Fruit fly (Drosophila melanogaster) whole organism, prepupa: ENCODE data around the gene CG18666.

ENCODE experiments used
- Blimp-1 ChIP-seq: fragments of 200-800 bp; sonication (Bioruptor generic); optimal IDR thresholded peaks from 3 replicates; lab custom pipeline; 2017; ENCODE audit warnings: missing biosample characterization, missing genetic modification characterization, mild to moderate bottlenecking, moderate library complexity, missing genetic modification reagents
- CG10631 ChIP-seq: fragments of 200-800 bp; sonication (Bioruptor generic); optimal IDR thresholded peaks from 2 replicates; lab custom pipeline; 2016; ENCODE audit warnings: missing biosample characterization, missing genetic modification characterization
- CG10669 ChIP-seq: fragments of 200-800 bp; sonication (Bioruptor generic); optimal IDR thresholded peaks from 3 replicates; lab custom pipeline; 2018; ENCODE audit warnings: missing biosample characterization, mild to moderate bottlenecking, missing genetic modification characterization, moderate library complexity
- CG11294 ChIP-seq: fragments of 200-800 bp; sonication (Bioruptor generic); IDR thresholded peaks from 2 replicates; pipeline ENCODE4 v1.3.6; 2022; ENCODE audit warnings: missing biosample characterization, missing genetic modification characterization
- CG11762 ChIP-seq: fragments of 200-800 bp; sonication (Bioruptor generic); optimal IDR thresholded peaks from 3 replicates; lab custom pipeline; 2016; ENCODE audit warnings: missing biosample characterization, missing genetic modification characterization; ENCODE audit not compliant: insufficient read depth
- CG11902 ChIP-seq: fragments of 200-800 bp; sonication (Bioruptor generic); optimal IDR thresholded peaks from 3 replicates; lab custom pipeline; 2016; ENCODE audit warnings: missing biosample characterization, missing genetic modification characterization
- CG15336 ChIP-seq: fragments of 200-800 bp; sonication (Bioruptor generic); IDR thresholded peaks from 2 replicates; pipeline ENCODE4 v1.3.6; 2022; ENCODE audit warnings: missing biosample characterization, missing genetic modification characterization
- CG1621 ChIP-seq: fragments of 200-800 bp; sonication (Bioruptor generic); optimal IDR thresholded peaks from 3 replicates; lab custom pipeline; 2018; ENCODE audit warnings: missing biosample characterization, mild to moderate bottlenecking, missing genetic modification characterization
- CG3032 ChIP-seq: fragments of 200-800 bp; optimal IDR thresholded peaks from 2 replicates; lab custom pipeline; 2019; ENCODE audit warnings: missing biosample characterization, mild to moderate bottlenecking, missing genetic modification characterization, moderate library complexity
- CG31627 ChIP-seq: fragments of 200-800 bp; sonication (Bioruptor generic); optimal IDR thresholded peaks from 3 replicates; lab custom pipeline; 2016; ENCODE audit warnings: missing biosample characterization, missing genetic modification characterization
- CG32006 ChIP-seq: fragments of 200-800 bp; sonication (Bioruptor generic); optimal IDR thresholded peaks from 3 replicates; lab custom pipeline; 2017; ENCODE audit warnings: missing biosample characterization, mild to moderate bottlenecking, missing genetic modification characterization
- CG34406 ChIP-seq: fragments of 200-800 bp; sonication (Bioruptor generic); optimal IDR thresholded peaks from 3 replicates; lab custom pipeline; 2016; ENCODE audit warnings: missing biosample characterization, missing genetic modification characterization
- CG3919 ChIP-seq: fragments of 200-800 bp; sonication (Bioruptor generic); optimal IDR thresholded peaks from 3 replicates; lab custom pipeline; 2016; ENCODE audit warnings: missing biosample characterization, missing genetic modification characterization
- CG4318 ChIP-seq: fragments of 200-800 bp; sonication (Bioruptor generic); optimal IDR thresholded peaks from 3 replicates; lab custom pipeline; 2017; ENCODE audit warnings: missing biosample characterization, mild to moderate bottlenecking, missing genetic modification characterization
- CG6163 ChIP-seq: fragments of 200-800 bp; sonication (Bioruptor generic); IDR thresholded peaks from 3 replicates; pipeline ENCODE4 v1.3.6; 2022; ENCODE audit warnings: missing biosample characterization, missing genetic modification characterization
- CG6792 ChIP-seq: fragments of 200-800 bp; sonication (Bioruptor generic); optimal IDR thresholded peaks from 3 replicates; lab custom pipeline; 2016; ENCODE audit warnings: missing biosample characterization, missing genetic modification characterization
- CG6808 ChIP-seq: fragments of 200-800 bp; sonication (Bioruptor generic); optimal IDR thresholded peaks from 3 replicates; lab custom pipeline; 2017; ENCODE audit warnings: missing biosample characterization, missing genetic modification characterization, mild to moderate bottlenecking, moderate library complexity, missing genetic modification reagents
- CG6854 ChIP-seq: fragments of 200-800 bp; sonication (Bioruptor generic); optimal IDR thresholded peaks from 2 replicates; lab custom pipeline; 2017; ENCODE audit warnings: missing biosample characterization, mild to moderate bottlenecking, missing genetic modification characterization
- CG7368 ChIP-seq: fragments of 200-800 bp; sonication (Bioruptor generic); optimal IDR thresholded peaks from 3 replicates; lab custom pipeline; 2016; ENCODE audit warnings: missing biosample characterization, missing genetic modification characterization
- CG8319 ChIP-seq: fragments of 200-800 bp; sonication (Bioruptor generic); optimal IDR thresholded peaks from 3 replicates; lab custom pipeline; 2016; ENCODE audit warnings: missing biosample characterization, missing genetic modification characterization
- CG8632 ChIP-seq: fragments of 200-800 bp; sonication (Bioruptor generic); optimal IDR thresholded peaks from 3 replicates; lab custom pipeline; 2016; ENCODE audit warnings: missing biosample characterization, missing genetic modification characterization
- Eip75B ChIP-seq: fragments of 200-800 bp; sonication (Bioruptor generic); optimal IDR thresholded peaks from 3 replicates; lab custom pipeline; 2016; ENCODE audit warnings: missing biosample characterization, missing genetic modification characterization
- Eip78C ChIP-seq: fragments of 200-800 bp; sonication (Bioruptor generic); peaks from one replicate; lab custom pipeline; 2016; ENCODE audit warnings: missing biosample characterization, missing genetic modification characterization
- Eip93F ChIP-seq: fragments of 200-800 bp; sonication (Bioruptor generic); optimal IDR thresholded peaks from 2 replicates; lab custom pipeline; 2016; ENCODE audit warnings: missing biosample characterization, mild to moderate bottlenecking, missing genetic modification characterization
- Ets96B ChIP-seq: fragments of 200-800 bp; optimal IDR thresholded peaks from 2 replicates; lab custom pipeline; 2019; ENCODE audit warnings: missing biosample characterization, mild to moderate bottlenecking, missing genetic modification characterization, moderate library complexity
- Hr39 ChIP-seq: fragments of 200-800 bp; sonication (Bioruptor generic); optimal IDR thresholded peaks from 2 replicates; lab custom pipeline; 2016; ENCODE audit warnings: missing biosample characterization, missing genetic modification characterization
- Hr4 ChIP-seq: fragments of 200-800 bp; sonication (Bioruptor generic); optimal IDR thresholded peaks from 3 replicates; lab custom pipeline; 2016; ENCODE audit warnings: missing biosample characterization, missing genetic modification characterization
- Lpt ChIP-seq: fragments of 200-800 bp; sonication (Bioruptor generic); optimal IDR thresholded peaks from 3 replicates; lab custom pipeline; 2016; ENCODE audit warnings: missing biosample characterization, missing genetic modification characterization
- Met ChIP-seq: fragments of 200-800 bp; sonication (Bioruptor generic); optimal IDR thresholded peaks from 3 replicates; lab custom pipeline; 2016; ENCODE audit warnings: missing biosample characterization, missing genetic modification characterization
- OdsH ChIP-seq: fragments of 200-800 bp; sonication (Bioruptor generic); optimal IDR thresholded peaks from 3 replicates; lab custom pipeline; 2016; ENCODE audit warnings: missing biosample characterization, missing genetic modification characterization
- Smox ChIP-seq: fragments of 200-800 bp; sonication (Bioruptor generic); optimal IDR thresholded peaks from 3 replicates; lab custom pipeline; 2016; ENCODE audit warnings: missing biosample characterization, missing genetic modification characterization
- Sox102F ChIP-seq: fragments of 200-800 bp; sonication (Bioruptor generic); optimal IDR thresholded peaks from 2 replicates; lab custom pipeline; 2016; ENCODE audit warnings: missing biosample characterization, mild to moderate bottlenecking, missing genetic modification characterization
- Sox14 ChIP-seq: fragments of 200-800 bp; sonication (Bioruptor generic); optimal IDR thresholded peaks from 3 replicates; lab custom pipeline; 2016; ENCODE audit warnings: missing biosample characterization, missing genetic modification characterization
- Sox15 ChIP-seq: fragments of 200-800 bp; sonication (Bioruptor generic); optimal IDR thresholded peaks from 3 replicates; lab custom pipeline; 2016; ENCODE audit warnings: missing biosample characterization, missing genetic modification characterization
- achi ChIP-seq: fragments of 200-800 bp; sonication (Bioruptor generic); optimal IDR thresholded peaks from 3 replicates; lab custom pipeline; 2016; ENCODE audit warnings: missing biosample characterization, missing genetic modification characterization
- eg ChIP-seq: fragments of 200-800 bp; sonication (Bioruptor generic); IDR thresholded peaks from 3 replicates; pipeline ENCODE4 v1.3.6; 2022; ENCODE audit warnings: missing biosample characterization, missing genetic modification characterization
- fd59A ChIP-seq: fragments of 200-800 bp; sonication (Bioruptor generic); optimal IDR thresholded peaks from 2 replicates; lab custom pipeline; 2017; ENCODE audit warnings: missing biosample characterization, mild to moderate bottlenecking, missing genetic modification characterization, missing genetic modification reagents
- lz ChIP-seq: fragments of 200-800 bp; sonication (Bioruptor generic); optimal IDR thresholded peaks from 3 replicates; lab custom pipeline; 2016; ENCODE audit warnings: missing biosample characterization, missing genetic modification characterization
- net ChIP-seq: fragments of 200-800 bp; sonication (Bioruptor generic); optimal IDR thresholded peaks from 3 replicates; lab custom pipeline; 2016; ENCODE audit warnings: missing biosample characterization, missing genetic modification characterization
- pdm3 ChIP-seq: fragments of 200-800 bp; sonication (Bioruptor generic); optimal IDR thresholded peaks from 3 replicates; lab custom pipeline; 2016; ENCODE audit warnings: missing biosample characterization, missing genetic modification characterization
- spab ChIP-seq: fragments of 200-800 bp; sonication (Bioruptor generic); optimal IDR thresholded peaks from 2 replicates; lab custom pipeline; 2017; ENCODE audit warnings: missing biosample characterization, mild to moderate bottlenecking, missing genetic modification characterization, missing genetic modification reagents
- ss ChIP-seq, 2 experiments: fragments of 200-800 bp; sonication (Bioruptor generic); optimal IDR thresholded peaks; 2 replicates in 1 of 2; 3 replicates in 1 of 2; lab custom pipeline; 2017 to 2018; ENCODE audit warnings: mild to moderate bottlenecking in 2 of 2, missing biosample characterization in 2 of 2, missing genetic modification characterization in 2 of 2, moderate library complexity in 1 of 2
- svp ChIP-seq: fragments of 200-800 bp; sonication (Bioruptor generic); peaks from one replicate; lab custom pipeline; 2016; ENCODE audit warnings: missing biosample characterization, missing genetic modification characterization
- topi ChIP-seq: fragments of 200-800 bp; sonication (Bioruptor generic); optimal IDR thresholded peaks from 3 replicates; lab custom pipeline; 2016; ENCODE audit warnings: missing biosample characterization, missing genetic modification characterization

CG18666 gene

DNA sequence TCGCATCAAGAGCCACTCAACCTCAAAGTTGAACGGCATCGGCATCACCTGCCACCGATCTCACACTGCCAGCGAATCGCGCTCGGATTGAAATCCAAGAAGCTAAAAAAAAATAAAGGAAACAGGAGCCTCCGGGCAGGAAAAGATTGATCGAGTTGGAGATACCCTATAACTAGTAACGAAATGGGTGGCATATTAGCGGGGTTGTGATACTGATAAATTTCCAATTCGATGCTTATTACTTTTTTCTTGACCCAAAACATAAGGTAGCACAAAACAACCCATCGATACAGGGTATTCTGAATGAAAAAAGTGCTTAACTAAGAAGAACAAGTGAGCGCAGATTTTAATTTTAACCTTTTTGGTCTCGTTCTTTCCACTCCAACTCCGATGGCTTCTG is 37.7 kb downstream of the CG18666 start (continued):
- peak; percentile 77 for TF ChIP-seq spab
- TF ChIP-seq eg: 0 out of 3 replicates have a peak, but pooled peaks have one; percentile 27
- no peak for TF ChIP-seq CG11902 (GFP tag; lab: Kevin White, UChicago)
- TF ChIP-seq svp: peak; percentile 84
- TF ChIP-seq CG4318 (GFP tag; lab: Kevin White, UChicago): no peak
- TF ChIP-seq topi (GFP tag; lab: Kevin White, UChicago): peak; percentile 84
- TF ChIP-seq CG10631 (GFP tag; lab: Kevin White, UChicago): peak; percentile 74
- peak; percentile 75 for TF ChIP-seq CG3032 (tag; lab: Kevin White, UChicago)
- TF ChIP-seq CG15336 (GFP tag; lab: Robert Waterston, UW): no peak
- TF ChIP-seq CG7368 (GFP tag; lab: Kevin White, UChicago): no peak
- TF ChIP-seq Blimp-1: no peak
- TF ChIP-seq CG6808 (GFP tag; lab: Kevin White, UChicago): peak; percentile 81
- TF ChIP-seq Met (GFP tag; lab: Kevin White, UChicago): peak; percentile 82
- peak; percentile 29 for TF ChIP-seq Sox15 (GFP tag; lab: Kevin White, UChicago)
- TF ChIP-seq Ets96B (tag; lab: Kevin White, UChicago): peak; percentile 77
- peak; percentile 72 for TF ChIP-seq CG6792 (GFP tag; lab: Kevin White, UChicago)
- peak; percentile 85 for TF ChIP-seq Eip78C (GFP tag; lab: Kevin White, UChicago)
- peak; percentile 79 for TF ChIP-seq Hr39 (GFP tag; lab: Kevin White, UChicago)
- TF ChIP-seq fd59A: peak; percentile 69
- TF ChIP-seq CG3919 (GFP tag; lab: Kevin White, UChicago): peak; percentile 77
- TF ChIP-seq CG6854: no peak
- TF ChIP-seq Eip93F (GFP tag; lab: Kevin White, UChicago): peak; percentile 23
- peak; percentile 82 for TF ChIP-seq CG31627 (GFP tag; lab: Kevin White, UChicago)
- no peak for TF ChIP-seq Lpt
- TF ChIP-seq OdsH (GFP tag; lab: Kevin White, UChicago): peak; percentile 65
- peak; percentile 81 for TF ChIP-seq CG6163
- peak; percentile 17 for TF ChIP-seq CG11762 (GFP tag; lab: Kevin White, UChicago)
- peak; percentile 63 for TF ChIP-seq achi (GFP tag; lab: Kevin White, UChicago)

DNA sequence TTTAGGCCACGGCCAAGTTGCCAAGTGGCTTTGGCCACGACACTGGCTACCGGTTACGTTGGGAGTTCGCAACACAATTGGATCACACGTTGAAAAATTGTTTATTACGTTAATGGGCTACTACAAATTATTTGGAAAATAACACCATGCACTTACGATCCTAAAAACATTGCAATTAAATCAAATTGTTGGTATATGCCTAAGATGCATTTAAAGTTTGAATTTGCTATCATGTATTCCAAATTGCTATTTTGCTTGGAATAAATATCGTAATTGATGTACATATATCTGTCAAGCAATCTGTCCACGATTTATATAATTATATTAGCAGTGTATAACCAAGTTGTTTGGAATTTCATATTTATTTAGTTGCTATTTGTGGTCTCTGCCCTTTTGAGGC is 38.3 kb downstream of the CG18666 start:
- TF ChIP-seq Lpt (peak; percentile 35), Smox (GFP tag; lab: Kevin White, UChicago) (no peak), OdsH (GFP tag; lab: Kevin White, UChicago) (peak; percentile 7), net (GFP tag; lab: Kevin White, UChicago) (no peak), Blimp-1 (no peak), Hr4 (peak; percentile 48), CG3032 (tag; lab: Kevin White, UChicago) (peak; percentile 17), Ets96B (tag; lab: Kevin White, UChicago) (peak; percentile 24), achi (GFP tag; lab: Kevin White, UChicago) (peak; percentile 5), spab (no peak), CG11294 (GFP tag; lab: Robert Waterston, UW) (no peak), CG31627 (GFP tag; lab: Kevin White, UChicago) (no peak), CG15336 (GFP tag; lab: Robert Waterston, UW) (peak; percentile 29; the same call in 1 of the 2 replicates), svp (peak; percentile 10), Eip78C (GFP tag; lab: Kevin White, UChicago) (peak; percentile 78), CG32006 (GFP tag; lab: Kevin White, UChicago) (peak; percentile 41), CG10631 (GFP tag; lab: Kevin White, UChicago) (peak; percentile 23), Sox14 (GFP tag; lab: Kevin White, UChicago) (no peak), CG6163 (no peak), CG34406 (GFP tag; lab: Kevin White, UChicago) (no peak)

- TF ChIP-seq Hr39 (GFP tag; lab: Kevin White, UChicago) (peak; percentile 2), Hr4 (peak; percentile 49), CG6854 (no peak), Met (GFP tag; lab: Kevin White, UChicago) (no peak), CG11762 (GFP tag; lab: Kevin White, UChicago) (no peak), CG10669 (GFP tag; lab: Kevin White, UChicago) (peak; percentile 5), lz (GFP tag; lab: Kevin White, UChicago) (no peak), Sox14 (GFP tag; lab: Kevin White, UChicago) (peak; percentile 43), Eip75B (GFP tag; lab: Kevin White, UChicago) (peak; percentile 34), fd59A (peak; percentile 46), Sox102F (peak; percentile 2), ss (GFP tag; optimal IDR thresholded peaks at IDR 0.05; lab: Kevin White, UChicago) (no peak), CG1621 (tag; lab: Kevin White, UChicago) (peak; percentile 2), eg (no peak; the same call in 2 of the 3 replicates), CG6792 (GFP tag; lab: Kevin White, UChicago) (peak; percentile 27), Eip78C (GFP tag; lab: Kevin White, UChicago) (peak; percentile 84), net (GFP tag; lab: Kevin White, UChicago) (peak; percentile 32), CG8319 (GFP tag; lab: Kevin White, UChicago) (no peak), CG6808 (GFP tag; lab: Kevin White, UChicago) (no peak), CG31627 (GFP tag; lab: Kevin White, UChicago) (peak; percentile 16), spab (peak; percentile 30), CG8632 (GFP tag; lab: Kevin White, UChicago) (peak; percentile 10), CG3032 (tag; lab: Kevin White, UChicago) (peak; percentile 22), CG34406 (GFP tag; lab: Kevin White, UChicago) (peak; percentile 14), pdm3 (GFP tag; lab: Kevin White, UChicago) (peak; percentile 52), CG6163 (no peak)
Measured at dm6 chr2L:11073947-11074346, 39.4 kb downstream of the CG18666 start.
